Fruit fly (Drosophila melanogaster) whole organism: ENCODE data around the gene E2f1.

Experiments used
- pan ChIP-seq: fragments of >200 bp; optimal IDR thresholded peaks from 2 replicates; lab custom pipeline; 2017
- psq ChIP-seq: fragments of >200 bp; optimal IDR thresholded peaks from 2 replicates; lab custom pipeline; 2017
- usp ChIP-seq: fragments of >200 bp; optimal IDR thresholded peaks from 2 replicates; lab custom pipeline; 2017; ENCODE audit warnings: missing biosample characterization, missing genetic modification characterization, mixed read lengths

DNA sequence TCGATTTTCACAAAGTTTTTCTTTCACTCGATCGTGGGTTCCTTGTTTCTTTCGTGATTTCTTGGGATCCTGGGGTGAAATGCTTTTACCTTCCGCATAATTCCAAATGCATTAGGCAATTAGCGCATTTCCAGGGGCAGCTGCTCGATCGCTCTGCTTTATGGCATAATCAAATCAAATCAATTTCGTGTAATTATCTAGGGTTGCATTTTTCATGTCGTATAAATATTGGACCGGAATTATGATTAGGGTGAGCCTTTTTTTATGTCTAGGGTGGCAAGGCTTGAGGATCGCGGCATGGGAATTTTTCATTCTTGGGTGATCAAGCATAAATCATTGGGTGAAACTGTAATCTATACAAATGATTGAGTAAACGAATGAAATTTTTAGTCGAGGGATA, 5.9 kb downstream of the E2f1 start:
- TF ChIP-seq psq (lab: Kevin White, UChicago) (no peak), pan (lab: Kevin White, UChicago) (no peak), usp (GFP tag; lab: Kevin White, UChicago) (no peak)
